Fruit fly (Drosophila melanogaster): ENCODE measurements around the gene mRpL21.

mRpL21 gene

DNA sequence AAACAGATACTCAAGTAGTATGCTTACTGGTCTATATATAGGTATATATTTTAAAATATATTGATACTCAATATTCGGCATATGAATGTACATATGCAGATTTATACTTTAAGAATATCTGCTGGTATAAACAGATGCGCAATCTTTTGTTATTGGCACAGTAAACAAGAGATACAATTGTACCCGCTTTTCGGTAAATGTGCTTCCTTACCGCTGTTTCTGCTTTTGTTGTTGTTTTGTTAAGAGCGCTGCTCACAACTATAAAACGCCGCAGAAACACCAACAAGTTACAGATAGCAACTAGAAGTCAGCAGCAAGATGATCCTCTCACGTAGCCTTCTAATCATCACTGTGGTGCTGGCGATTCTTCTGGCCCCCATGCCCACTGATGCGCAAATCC is 10.9 kb upstream of the mRpL21 start, which contains the start of gene CG45081:
TSS of gene CG45081 (plus strand) at position 301 of the 400 bp plus-strand sequence.
- TF ChIP-seq usp (GFP tag; optimal IDR thresholded peaks at IDR 0.05) (no peak), rgr (GFP tag; optimal IDR thresholded peaks at IDR 0.05) (peak; percentile 0)

- no peak for TF ChIP-seq jim (GFP tag; optimal IDR thresholded peaks at IDR 0.05)
- peak; percentile 58 for TF ChIP-seq psq (GFP tag; optimal IDR thresholded peaks at IDR 0.05)
- TF ChIP-seq HLH106 (tag; optimal IDR thresholded peaks at IDR 0.05), result peak; percentile 78
- TF ChIP-seq Hr83 (GFP tag; optimal IDR thresholded peaks at IDR 0.05; ENCODE audit: poor library complexity, severe bottlenecking), result peak; percentile 13
- peak; percentile 32 for TF ChIP-seq ey (GFP tag; optimal IDR thresholded peaks at IDR 0.05)
- TF ChIP-seq Hnf4 (GFP tag; optimal IDR thresholded peaks at IDR 0.05), result peak; percentile 37
- peak; percentile 4 for TF ChIP-seq br (GFP tag; optimal IDR thresholded peaks at IDR 0.05)
- TF ChIP-seq pan (optimal IDR thresholded peaks at IDR 0.05), result no peak
- peak in 1 of 2 experiments; percentile 78 for TF ChIP-seq foxo (GFP tag; optimal IDR thresholded peaks at IDR 0.05)
- peak; percentile 32 for TF ChIP-seq sage (GFP tag; optimal IDR thresholded peaks at IDR 0.05)
- TF ChIP-seq Myc (optimal IDR thresholded peaks at IDR 0.05), result peak; percentile 6
- peak; percentile 35 for TF ChIP-seq fru (GFP tag; optimal IDR thresholded peaks at IDR 0.05)
- TF ChIP-seq rgr (GFP tag; optimal IDR thresholded peaks at IDR 0.05), result peak; percentile 75
- no peak for TF ChIP-seq tai (GFP tag; optimal IDR thresholded peaks at IDR 0.05)
- TF ChIP-seq OdsH (GFP tag; optimal IDR thresholded peaks at IDR 0.05), result peak; percentile 41
- no peak for TF ChIP-seq Rel (GFP tag; optimal IDR thresholded peaks at IDR 0.05)
- TF ChIP-seq Rel (tag; optimal IDR thresholded peaks at IDR 0.05), result peak; percentile 40
- no peak for TF ChIP-seq dsf (GFP tag; optimal IDR thresholded peaks at IDR 0.05; ENCODE audit: borderline replicate concordance)
- TF ChIP-seq CG9705 (GFP tag; optimal IDR thresholded peaks at IDR 0.05), result peak; percentile 68
- TF ChIP-seq Abd-B (GFP tag; optimal IDR thresholded peaks at IDR 0.05), result no peak
- TF ChIP-seq Sp1 (GFP tag; optimal IDR thresholded peaks at IDR 0.05), result peak; percentile 73
- TF ChIP-seq h (GFP tag; optimal IDR thresholded peaks at IDR 0.05), result peak; percentile 57
Observed at dm6 chr3L:19264141-19264487, 9.3 kb upstream of the mRpL21 start, which contains the start of gene Max. Max (minus strand) TSS chr3L:19264184.

dm6 chr3L:19263480-19264140 is 8.7 kb upstream of the mRpL21 start, which contains the start of the genes CG42374 and Mettl5:
CG42374 (plus strand) TSS chr3L:19263766.
Mettl5 (plus strand) TSS chr3L:19263766.
- no peak for TF ChIP-seq psq (GFP tag; optimal IDR thresholded peaks at IDR 0.05)
- peak; percentile 24 for TF ChIP-seq fru (GFP tag; optimal IDR thresholded peaks at IDR 0.05)
- TF ChIP-seq OdsH (GFP tag; optimal IDR thresholded peaks at IDR 0.05), result peak; percentile 31
- peak; percentile 15 for TF ChIP-seq HLH106 (tag; optimal IDR thresholded peaks at IDR 0.05)
- TF ChIP-seq sage (GFP tag; optimal IDR thresholded peaks at IDR 0.05), result peak; percentile 17
- TF ChIP-seq Mio (GFP tag; optimal IDR thresholded peaks at IDR 0.05), result no peak

dm6 chr3L:19261720-19262119 is 6.9 kb upstream of the mRpL21 start:
- TF ChIP-seq sage (GFP tag; optimal IDR thresholded peaks at IDR 0.05) (no peak), jim (GFP tag; optimal IDR thresholded peaks at IDR 0.05) (no peak), CG9705 (GFP tag; optimal IDR thresholded peaks at IDR 0.05) (no peak), h (GFP tag; optimal IDR thresholded peaks at IDR 0.05) (no peak), dmrt93B (GFP tag; optimal IDR thresholded peaks at IDR 0.05) (no peak), br (GFP tag; optimal IDR thresholded peaks at IDR 0.05) (no peak), dl (GFP tag; optimal IDR thresholded peaks at IDR 0.05; ENCODE audit: insufficient read depth in 1 of 2, partially characterized antibody in 2 of 2) (no peak), lola (GFP tag; optimal IDR thresholded peaks at IDR 0.05) (no peak), rgr (GFP tag; optimal IDR thresholded peaks at IDR 0.05) (no peak)

DNA sequence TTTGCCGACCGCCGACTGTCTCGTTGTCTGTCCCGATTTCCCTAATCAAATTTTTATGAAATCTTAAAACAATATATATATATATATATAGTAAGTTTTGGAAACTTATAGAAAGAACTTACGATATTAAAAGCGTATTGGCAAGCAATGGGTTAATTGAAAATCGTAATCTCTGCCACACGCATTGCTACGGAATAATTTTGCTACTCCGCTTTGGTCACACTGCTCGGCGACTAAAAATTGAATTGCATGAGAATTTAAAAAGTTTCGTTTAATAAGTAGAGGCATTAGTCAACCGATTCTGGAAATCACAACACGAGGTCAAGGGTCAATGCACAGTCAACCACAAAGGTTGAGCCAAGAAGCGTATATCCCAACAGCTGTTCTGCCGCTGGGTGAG is 6.4 kb upstream of the mRpL21 start, which contains the start of gene Bet1:
TSS of gene Bet1 (plus strand) at position 182 of the 400 bp plus-strand sequence.
- TF ChIP-seq Myc (optimal IDR thresholded peaks at IDR 0.05) (peak; percentile 40), HLH106 (tag; optimal IDR thresholded peaks at IDR 0.05) (peak; percentile 22), dsf (GFP tag; optimal IDR thresholded peaks at IDR 0.05; ENCODE audit: borderline replicate concordance) (no peak), h (GFP tag; optimal IDR thresholded peaks at IDR 0.05) (no peak), pan (optimal IDR thresholded peaks at IDR 0.05) (no peak), tai (GFP tag; optimal IDR thresholded peaks at IDR 0.05) (no peak), GATAd (GFP tag; optimal IDR thresholded peaks at IDR 0.05) (no peak), CrebA (GFP tag; optimal IDR thresholded peaks at IDR 0.05; ENCODE audit: borderline replicate concordance) (no peak), Dif (GFP tag; optimal IDR thresholded peaks at IDR 0.05; ENCODE audit: partially characterized antibody) (no peak), dmrt93B (GFP tag; optimal IDR thresholded peaks at IDR 0.05) (no peak), sv (GFP tag; optimal IDR thresholded peaks at IDR 0.05) (no peak), woc (GFP tag; optimal IDR thresholded peaks at IDR 0.05) (peak; percentile 20)
